Worm (Caenorhabditis elegans) whole organism, L2 larva: ENCODE data around the gene C37C3.2.

ENCODE experiments used
- alr-1 ChIP-seq: fragments of 150-350 bp; optimal IDR thresholded peaks from 2 replicates; lab custom pipeline; 2014; ENCODE audit warnings: missing biosample characterization, missing genetic modification characterization
- blmp-1 ChIP-seq: sonication (generic microtip); optimal IDR thresholded peaks from 2 replicates; lab custom pipeline; 2017; ENCODE audit warnings: missing genetic modification characterization, mild to moderate bottlenecking, missing compliant biosample characterization, antibody characterized with exemption, moderate library complexity; ENCODE audit not compliant: insufficient read depth
- lin-11 ChIP-seq: fragments of 150-350 bp; sonication (generic microtip); optimal IDR thresholded peaks from 2 replicates; lab custom pipeline; 2014; ENCODE audit warnings: missing biosample characterization, missing genetic modification characterization, inconsistent platforms, mixed read lengths
- lin-39 ChIP-seq: fragments of 150-350 bp; optimal IDR thresholded peaks from 2 replicates; lab custom pipeline; 2014; ENCODE audit warnings: missing biosample characterization, missing genetic modification reagents, missing genetic modification characterization
- mab-5 ChIP-seq: fragments of 150-350 bp; optimal IDR thresholded peaks from 2 replicates; lab custom pipeline; 2014; ENCODE audit warnings: missing biosample characterization, missing genetic modification characterization
- nhr-11 ChIP-seq: fragments of 150-350 bp; optimal IDR thresholded peaks from 2 replicates; lab custom pipeline; 2014; ENCODE audit warnings: missing biosample characterization, missing genetic modification characterization
- nhr-12 ChIP-seq: fragments of 150-350 bp; optimal IDR thresholded peaks from 2 replicates; lab custom pipeline; 2014; ENCODE audit warnings: missing biosample characterization, missing genetic modification characterization
- nhr-129 ChIP-seq: fragments of 150-350 bp; optimal IDR thresholded peaks from 2 replicates; lab custom pipeline; 2014; ENCODE audit warnings: missing biosample characterization, missing genetic modification characterization
- nhr-6 ChIP-seq: fragments of 150-350 bp; optimal IDR thresholded peaks from 2 replicates; lab custom pipeline; 2014; ENCODE audit warnings: missing biosample characterization, missing genetic modification characterization
- nhr-77 ChIP-seq: fragments of 150-350 bp; optimal IDR thresholded peaks from 2 replicates; lab custom pipeline; 2014; ENCODE audit warnings: missing biosample characterization, missing genetic modification characterization
- skn-1 ChIP-seq: sonication (generic microtip); optimal IDR thresholded peaks from 2 replicates; lab custom pipeline; 2017; ENCODE audit warnings: missing biosample characterization, missing genetic modification characterization
- unc-39 ChIP-seq: fragments of 150-350 bp; optimal IDR thresholded peaks from 2 replicates; lab custom pipeline; 2014; ENCODE audit warnings: missing biosample characterization, missing genetic modification characterization
- unc-62 ChIP-seq: fragments of 150-350 bp; optimal IDR thresholded peaks from 2 replicates; lab custom pipeline; 2014; ENCODE audit warnings: missing biosample characterization, missing genetic modification reagents, missing genetic modification characterization
- ztf-11 ChIP-seq: sonication (generic microtip); optimal IDR thresholded peaks from 2 replicates; lab custom pipeline; 2017; ENCODE audit warnings: missing biosample characterization, missing genetic modification characterization

ce11 chrV:7855382-7855994, at the start of gene C37C3.2:
- no peak for TF ChIP-seq alr-1
- no peak for TF ChIP-seq nhr-6 (tag; lab: Kevin White, UChicago)
- no peak for TF ChIP-seq nhr-11 (tag; lab: Kevin White, UChicago)
- no peak for TF ChIP-seq nhr-77 (tag; lab: Kevin White, UChicago)
- TF ChIP-seq ztf-11 (tag; lab: Kevin White, UChicago): no peak
- TF ChIP-seq lin-11 (tag; lab: Kevin White, UChicago): no peak
- TF ChIP-seq lin-39 (tag; lab: Kevin White, UChicago): no peak
- TF ChIP-seq skn-1 (tag; lab: Kevin White, UChicago): no peak
- no peak for TF ChIP-seq mab-5
- no peak for TF ChIP-seq nhr-129 (tag; lab: Kevin White, UChicago)
- no peak for TF ChIP-seq unc-62 (GFP tag; lab: Kevin White, UChicago)
- no peak for TF ChIP-seq unc-39 (tag; lab: Kevin White, UChicago)
- TF ChIP-seq nhr-12 (tag; lab: Kevin White, UChicago): no peak
- no peak for TF ChIP-seq blmp-1 (tag; lab: Kevin White, UChicago)
